Fruit fly (Drosophila melanogaster) whole organism, wandering third instar larva: ENCODE data around the gene Pex14.

Experiments used
- Abd-B ChIP-seq: fragments of >200 bp; optimal IDR thresholded peaks from 2 replicates; lab custom pipeline; 2017; ENCODE audit warnings: missing biosample characterization, missing genetic modification characterization
- Dfd ChIP-seq: fragments of >200 bp; optimal IDR thresholded peaks from 2 replicates; lab custom pipeline; 2017; ENCODE audit warnings: missing biosample characterization, missing genetic modification characterization
- OdsH ChIP-seq: fragments of 200-800 bp; sonication (Bioruptor generic); optimal IDR thresholded peaks from 2 replicates; lab custom pipeline; 2016; ENCODE audit warnings: missing biosample characterization, mild to moderate bottlenecking, missing genetic modification characterization
- dsf ChIP-seq: sonication (Bioruptor generic); optimal IDR thresholded peaks from 2 replicates; lab custom pipeline; 2016; ENCODE audit warnings: missing biosample characterization, missing genetic modification characterization, borderline replicate concordance
- jim ChIP-seq: fragments of 175-275, 200-325 bp; sonication (Bioruptor generic); optimal IDR thresholded peaks from 2 replicates; lab custom pipeline; 2016; ENCODE audit warnings: missing biosample characterization, mild to moderate bottlenecking, missing genetic modification characterization

- TF ChIP-seq dsf (GFP tag; lab: Kevin White, UChicago), result no peak
- TF ChIP-seq jim (GFP tag; lab: Kevin White, UChicago), result no peak
- no peak for TF ChIP-seq Abd-B (GFP tag; lab: Kevin White, UChicago)
- no peak for TF ChIP-seq Dfd
- no peak for TF ChIP-seq OdsH (GFP tag; lab: Kevin White, UChicago)
These were observed 23.0 kb upstream of the Pex14 start, which contains the start of gene CG33912 for dm6 chr3L:20755585-20755984.
